Fruit fly (Drosophila melanogaster) whole organism, embryonic: ENCODE results near the gene zye.

Experiments
- Abd-B ChIP-seq: fragments of 200-800 bp; sonication (Bioruptor generic); optimal IDR thresholded peaks from 2 replicates; lab custom pipeline; 2018; ENCODE audit warnings: missing biosample characterization, mild to moderate bottlenecking, missing genetic modification characterization, moderate library complexity
- Atf3 ChIP-seq: fragments of 200-800 bp; sonication (Bioruptor generic); optimal IDR thresholded peaks from 3 replicates; lab custom pipeline; 2016; ENCODE audit warnings: missing biosample characterization, missing genetic modification characterization
- BEAF-32 ChIP-seq: fragments of 200-800 bp; sonication (Bioruptor generic); optimal IDR thresholded peaks from 3 replicates; lab custom pipeline; 2017; ENCODE audit warnings: missing biosample characterization, missing genetic modification characterization, mild to moderate bottlenecking, moderate library complexity, missing genetic modification reagents
- CG10654 ChIP-seq: fragments of 200-800 bp; sonication (Bioruptor generic); optimal IDR thresholded peaks from 2 replicates; lab custom pipeline; 2016; ENCODE audit warnings: missing biosample characterization, missing genetic modification characterization
- CG11093 ChIP-seq: fragments of 200-800 bp; sonication (Bioruptor generic); IDR thresholded peaks from 3 replicates; pipeline ENCODE4 v1.3.6; 2022; ENCODE audit warnings: missing biosample characterization, missing genetic modification characterization
- CG11247 ChIP-seq: fragments of 200-800 bp; sonication (Bioruptor generic); IDR thresholded peaks from 2 replicates; pipeline ENCODE4 v1.3.6; 2022; ENCODE audit warnings: missing biosample characterization, missing genetic modification characterization
- CG11504 ChIP-seq: fragments of 200-800 bp; sonication (Bioruptor generic); optimal IDR thresholded peaks from 3 replicates; lab custom pipeline; 2019; ENCODE audit warnings: missing biosample characterization, mild to moderate bottlenecking, missing genetic modification characterization, moderate library complexity
- CG12942 ChIP-seq: fragments of 200-800 bp; sonication (Bioruptor generic); optimal IDR thresholded peaks from 3 replicates; lab custom pipeline; 2016; ENCODE audit warnings: missing biosample characterization, missing genetic modification characterization
- CG14965 ChIP-seq: fragments of 200-800 bp; sonication (Bioruptor generic); optimal IDR thresholded peaks from 2 replicates; lab custom pipeline; 2016; ENCODE audit warnings: missing biosample characterization, missing genetic modification characterization, borderline replicate concordance
- CG2202 ChIP-seq: fragments of 200-800 bp; sonication (Bioruptor generic); optimal IDR thresholded peaks from 2 replicates; lab custom pipeline; 2018; ENCODE audit warnings: missing biosample characterization, mild to moderate bottlenecking, missing genetic modification characterization
- CG2875 ChIP-seq: fragments of 200-800 bp; sonication (Bioruptor generic); optimal IDR thresholded peaks from 2 replicates; lab custom pipeline; 2017; ENCODE audit warnings: missing biosample characterization, mild to moderate bottlenecking, missing genetic modification characterization, missing genetic modification reagents
- CG2889 ChIP-seq: fragments of 200-800 bp; sonication (Bioruptor generic); IDR thresholded peaks from 3 replicates; pipeline ENCODE4 v1.3.6; 2022; ENCODE audit warnings: missing biosample characterization, missing genetic modification characterization
- CG30431 ChIP-seq: fragments of 200-800 bp; sonication (Bioruptor generic); optimal IDR thresholded peaks from 2 replicates; lab custom pipeline; 2017; ENCODE audit warnings: missing biosample characterization, missing genetic modification characterization
- CG34224 ChIP-seq: fragments of 200-800 bp; sonication (Bioruptor generic); IDR thresholded peaks from 3 replicates; pipeline ENCODE4 v1.3.6; 2022; ENCODE audit warnings: missing biosample characterization, missing genetic modification characterization; ENCODE audit not compliant: partially characterized antibody
- CG34376 ChIP-seq: fragments of 200-800 bp; sonication (Bioruptor generic); optimal IDR thresholded peaks from 2 replicates; lab custom pipeline; 2018; ENCODE audit warnings: missing biosample characterization, mild to moderate bottlenecking, missing genetic modification characterization
- CG6254 ChIP-seq: fragments of 200-800 bp; sonication (Bioruptor generic); optimal IDR thresholded peaks from 3 replicates; lab custom pipeline; 2017; ENCODE audit warnings: mild to moderate bottlenecking, missing biosample characterization, missing genetic modification reagents, missing genetic modification characterization
- CG6272 ChIP-seq: fragments of 200-800 bp; sonication (Bioruptor generic); IDR thresholded peaks from 2 replicates; pipeline ENCODE4 v1.3.6; 2022; ENCODE audit warnings: missing biosample characterization, missing genetic modification characterization
- CG6683 ChIP-seq: fragments of 200-800 bp; sonication (Bioruptor generic); optimal IDR thresholded peaks from 2 replicates; lab custom pipeline; 2017; ENCODE audit warnings: missing biosample characterization, mild to moderate bottlenecking, missing genetic modification characterization, missing genetic modification reagents
- CG6765 ChIP-seq: fragments of 200-800 bp; sonication (Bioruptor generic); optimal IDR thresholded peaks from 3 replicates; lab custom pipeline; 2017; ENCODE audit warnings: missing biosample characterization, mild to moderate bottlenecking, missing genetic modification characterization
- CG7963 ChIP-seq: fragments of 200-800 bp; sonication (Bioruptor generic); IDR thresholded peaks from 3 replicates; pipeline ENCODE4 v1.3.6; 2022; ENCODE audit warnings: missing biosample characterization, missing genetic modification characterization; ENCODE audit not compliant: partially characterized antibody
- CG9609 ChIP-seq: fragments of 200-800 bp; sonication (Bioruptor generic); optimal IDR thresholded peaks from 3 replicates; lab custom pipeline; 2016; ENCODE audit warnings: missing biosample characterization, missing genetic modification characterization
- CG9797 ChIP-seq: fragments of 200-800 bp; sonication (Bioruptor generic); optimal IDR thresholded peaks from 3 replicates; lab custom pipeline; 2018; ENCODE audit warnings: missing biosample characterization, mild to moderate bottlenecking, missing genetic modification characterization
- CG9876 ChIP-seq: fragments of 200-800 bp; sonication (Bioruptor generic); optimal IDR thresholded peaks from 2 replicates; lab custom pipeline; 2016; ENCODE audit warnings: missing biosample characterization, missing genetic modification characterization
- Doc2 ChIP-seq: fragments of 200-800 bp; sonication (Bioruptor generic); IDR thresholded peaks from 2 replicates; pipeline ENCODE4 v1.3.6; 2022; ENCODE audit warnings: missing biosample characterization, missing genetic modification characterization
- Dref ChIP-seq: fragments of 200-800 bp; sonication (Bioruptor generic); IDR thresholded peaks from 2 replicates; pipeline ENCODE4 v1.3.6; 2022; ENCODE audit warnings: missing biosample characterization, missing genetic modification characterization
- Fer1 ChIP-seq: fragments of 200-800 bp; sonication (Bioruptor generic); optimal IDR thresholded peaks from 2 replicates; lab custom pipeline; 2017; ENCODE audit warnings: missing biosample characterization, mild to moderate bottlenecking, missing genetic modification characterization
- Gug ChIP-seq: fragments of 200-800 bp; sonication (Bioruptor generic); IDR thresholded peaks from 4 replicates; pipeline ENCODE4 v1.3.6; 2022; ENCODE audit warnings: missing biosample characterization, missing genetic modification characterization
- HLH54F ChIP-seq: fragments of 200-800 bp; sonication (Bioruptor generic); optimal IDR thresholded peaks from 3 replicates; lab custom pipeline; 2016; ENCODE audit warnings: missing biosample characterization, missing genetic modification characterization
- Hr78 ChIP-seq, 2 experiments: fragments of 200-800 bp in 1 of 2; fragments of >200 bp in 1 of 2; sonication (Bioruptor generic) in 1 of 2; optimal IDR thresholded peaks; 2 replicates each; lab custom pipeline; 2017 to 2019; ENCODE audit warnings: missing biosample characterization in 2 of 2, missing genetic modification characterization in 2 of 2, mild to moderate bottlenecking in 1 of 2, moderate library complexity in 1 of 2
- MBD-R2 ChIP-seq: fragments of 200-800 bp; sonication (Bioruptor generic); IDR thresholded peaks from 2 replicates; pipeline ENCODE4 v1.3.6; 2022; ENCODE audit warnings: missing biosample characterization, missing genetic modification characterization
- Mad ChIP-seq: fragments of 200-800 bp; sonication (Bioruptor generic); optimal IDR thresholded peaks from 2 replicates; lab custom pipeline; 2016; ENCODE audit warnings: missing biosample characterization, missing genetic modification characterization
- Neu2 ChIP-seq: fragments of 200-800 bp; sonication (Bioruptor generic); optimal IDR thresholded peaks from 3 replicates; lab custom pipeline; 2016; ENCODE audit warnings: missing biosample characterization, missing genetic modification characterization, borderline replicate concordance
- Oaz ChIP-seq: fragments of 200-800 bp; sonication (Bioruptor generic); IDR thresholded peaks from 2 replicates; pipeline ENCODE4 v1.3.6; 2022; ENCODE audit warnings: missing biosample characterization, missing genetic modification characterization
- Stat92E ChIP-seq, 3 experiments: fragments of >200 bp in 2 of 3; fragments of 200-800 bp in 1 of 3; sonication (Bioruptor generic) in 1 of 3; optimal IDR thresholded peaks; 2 replicates each; lab custom pipeline; 2017 to 2019; ENCODE audit warnings: missing biosample characterization in 3 of 3, missing genetic modification characterization in 3 of 3, mild to moderate bottlenecking in 1 of 3, moderate library complexity in 1 of 3
- ara ChIP-seq: fragments of 200-800 bp; sonication (Bioruptor generic); IDR thresholded peaks from 2 replicates; pipeline ENCODE4 v1.3.6; 2022; ENCODE audit warnings: missing biosample characterization, missing genetic modification characterization
- bowl ChIP-seq: fragments of 200-800 bp; sonication (Bioruptor generic); IDR thresholded peaks from 2 replicates; pipeline ENCODE4 v1.3.6; 2022; ENCODE audit warnings: missing biosample characterization, missing genetic modification characterization
- crc ChIP-seq: fragments of 200-800 bp; sonication (Bioruptor generic); optimal IDR thresholded peaks from 2 replicates; lab custom pipeline; 2016; ENCODE audit warnings: missing biosample characterization, missing genetic modification characterization
- cwo ChIP-seq: fragments of 200-800 bp; sonication (Bioruptor generic); optimal IDR thresholded peaks from 3 replicates; lab custom pipeline; 2017; ENCODE audit warnings: missing biosample characterization, missing genetic modification characterization, mild to moderate bottlenecking, moderate library complexity, missing genetic modification reagents
- dysf ChIP-seq: fragments of 200-800 bp; sonication (Bioruptor generic); IDR thresholded peaks from 3 replicates; pipeline ENCODE4 v1.3.6; 2022; ENCODE audit warnings: missing biosample characterization, missing genetic modification characterization
- eyg ChIP-seq: fragments of 200-800 bp; sonication (Bioruptor generic); optimal IDR thresholded peaks from 3 replicates; lab custom pipeline; 2016; ENCODE audit warnings: missing biosample characterization, missing genetic modification characterization
- ftz-f1 ChIP-seq: fragments of 200-800 bp; sonication (Bioruptor generic); optimal IDR thresholded peaks from 2 replicates; lab custom pipeline; 2016; ENCODE audit warnings: missing biosample characterization, missing genetic modification characterization
- gro ChIP-seq: fragments of 200-800 bp; sonication (Bioruptor generic); optimal IDR thresholded peaks from 2 replicates; lab custom pipeline; 2016; ENCODE audit warnings: missing biosample characterization, missing genetic modification characterization
- nau ChIP-seq: fragments of 200-800 bp; sonication (Bioruptor generic); optimal IDR thresholded peaks from 3 replicates; lab custom pipeline; 2017; ENCODE audit warnings: missing biosample characterization, mild to moderate bottlenecking, missing genetic modification characterization, missing genetic modification reagents
- org-1 ChIP-seq: fragments of 200-800 bp; sonication (Bioruptor generic); optimal IDR thresholded peaks from 2 replicates; lab custom pipeline; 2017; ENCODE audit warnings: missing biosample characterization, missing genetic modification characterization
- sens-2 ChIP-seq: fragments of 200-800 bp; sonication (Bioruptor generic); IDR thresholded peaks from 2 replicates; pipeline ENCODE4 v1.3.6; 2022; ENCODE audit warnings: missing biosample characterization, missing genetic modification characterization
- sna ChIP-seq: fragments of 200-800 bp; sonication (Bioruptor generic); IDR thresholded peaks from 2 replicates; pipeline ENCODE4 v1.3.6; 2022; ENCODE audit warnings: missing biosample characterization, missing genetic modification characterization; ENCODE audit not compliant: partially characterized antibody
- z ChIP-seq: fragments of 200-800 bp; sonication (Bioruptor generic); IDR thresholded peaks from 3 replicates; pipeline ENCODE4 v1.3.6; 2022; ENCODE audit warnings: missing biosample characterization, missing genetic modification characterization
- zen2 ChIP-seq: fragments of 200-800 bp; sonication (Bioruptor generic); IDR thresholded peaks from 3 replicates; pipeline ENCODE4 v1.3.6; 2022; ENCODE audit warnings: missing biosample characterization, missing genetic modification characterization; ENCODE audit not compliant: partially characterized antibody

zye gene

dm6 chr3L:20384086-20384810 lies 29.2 kb upstream of the zye start, which contains the start of the genes CG5498 and fbl (continued):
- peak; percentile 57 for TF ChIP-seq BEAF-32 (GFP tag; lab: Kevin White, UChicago)
- TF ChIP-seq Abd-B (GFP tag; lab: Kevin White, UChicago): no peak
- TF ChIP-seq Neu2 (GFP tag; lab: Kevin White, UChicago): no peak
- TF ChIP-seq Oaz (GFP tag; lab: Robert Waterston, UW): no peak
- peak; percentile 99 for TF ChIP-seq CG11504 (tag; lab: Kevin White, UChicago)
- no peak for TF ChIP-seq crc (GFP tag; lab: Kevin White, UChicago)
- TF ChIP-seq CG9797 (GFP tag; lab: Kevin White, UChicago): no peak
- TF ChIP-seq CG11247: 0 out of 2 replicates have a peak, but pooled peaks have one; percentile 22
- TF ChIP-seq bowl (GFP tag; lab: Robert Waterston, UW): no peak
- peak; percentile 62 for TF ChIP-seq CG10654 (GFP tag; lab: Kevin White, UChicago)
- TF ChIP-seq Dref (GFP tag; lab: Robert Waterston, UW): peak; percentile 63
- no peak for TF ChIP-seq Gug (GFP tag; lab: Robert Waterston, UW)
- peak; percentile 12 for TF ChIP-seq CG2202
- peak; percentile 42 for TF ChIP-seq CG6683
- no peak for TF ChIP-seq sens-2 (GFP tag; lab: Robert Waterston, UW)
- no peak for TF ChIP-seq nau
- peak; percentile 9 for TF ChIP-seq CG9609
- peak; percentile 75 for TF ChIP-seq MBD-R2 (GFP tag; lab: Robert Waterston, UW)
- TF ChIP-seq HLH54F (GFP tag; lab: Kevin White, UChicago): peak; percentile 52
- TF ChIP-seq CG6254 (GFP tag; lab: Kevin White, UChicago): no peak
- peak; percentile 40; the same call in 1 of the 3 replicates for TF ChIP-seq dysf
- TF ChIP-seq CG2889 (GFP tag; lab: Robert Waterston, UW): no peak
- TF ChIP-seq CG14965 (GFP tag; lab: Kevin White, UChicago): no peak
- peak; percentile 52 for TF ChIP-seq Fer1 (GFP tag; lab: Kevin White, UChicago)
- peak; percentile 52 for TF ChIP-seq CG6765 (GFP tag; lab: Kevin White, UChicago)
- TF ChIP-seq CG2875 (GFP tag; lab: Kevin White, UChicago): no peak
- TF ChIP-seq CG11093 (GFP tag; lab: Robert Waterston, UW): no peak
- TF ChIP-seq zen2 (GFP tag; lab: Robert Waterston, UW): no peak; the same call in 2 of the 3 replicates
- no peak for TF ChIP-seq CG9876 (GFP tag; lab: Kevin White, UChicago)
- TF ChIP-seq Hr78 (GFP tag; optimal IDR thresholded peaks at IDR 0.05; lab: Kevin White, UChicago): peak in 1 of 2 experiments; percentile 0
- TF ChIP-seq Doc2 (GFP tag; lab: Robert Waterston, UW): no peak
- peak; percentile 33 for TF ChIP-seq cwo
- no peak for TF ChIP-seq eyg (GFP tag; lab: Kevin White, UChicago)
- TF ChIP-seq CG34376 (GFP tag; lab: Kevin White, UChicago): peak; percentile 75
- TF ChIP-seq CG7963: no peak
- TF ChIP-seq CG12942 (GFP tag; lab: Kevin White, UChicago): peak; percentile 38
- 0 out of 2 replicates have a peak, but pooled peaks have one; percentile 31 for TF ChIP-seq sna (GFP tag; lab: Robert Waterston, UW)
- no peak for TF ChIP-seq z (GFP tag; lab: Robert Waterston, UW)
- TF ChIP-seq Mad (GFP tag; lab: Kevin White, UChicago): peak; percentile 40
- TF ChIP-seq Stat92E (GFP tag; optimal IDR thresholded peaks at IDR 0.05; lab: Kevin White, UChicago): no peak
- peak; percentile 21 for TF ChIP-seq gro (GFP tag; lab: Kevin White, UChicago)
- TF ChIP-seq Atf3 (GFP tag; lab: Kevin White, UChicago): no peak
- TF ChIP-seq CG34224 (GFP tag; lab: Robert Waterston, UW): peak; percentile 37; the same call in 1 of the 3 replicates
- TF ChIP-seq ara (GFP tag; lab: Robert Waterston, UW): 0 out of 2 replicates have a peak, but pooled peaks have one; percentile 4
- TF ChIP-seq ftz-f1 (GFP tag; lab: Kevin White, UChicago): no peak
- TF ChIP-seq org-1 (GFP tag; lab: Kevin White, UChicago): peak; percentile 8
- TF ChIP-seq CG6272 (GFP tag; lab: Robert Waterston, UW): no peak
- TF ChIP-seq CG30431: no peak
